Fruit fly (Drosophila melanogaster): Measurements from ENCODE around the gene nAChRbeta3.

dm6 chr2L:594048-594447 lies 49.1 kb downstream of the nAChRbeta3 start:
- TF ChIP-seq CG8478 (optimal IDR thresholded peaks at IDR 0.05), result no peak
- no peak for TF ChIP-seq CTCF (optimal IDR thresholded peaks at IDR 0.05)

All from S2 (cell line).